Worm (Caenorhabditis elegans) whole organism, early embryonic: ENCODE measurements around the gene lsd-1.

ENCODE experiments used
- B0310.2 ChIP-seq: sonication (generic microtip); optimal IDR thresholded peaks from 2 replicates; lab custom pipeline; 2016; ENCODE audit warnings: mild to moderate bottlenecking, missing genetic modification characterization, missing compliant biosample characterization
- F13C5.2 ChIP-seq: sonication (generic microtip); optimal IDR thresholded peaks from 2 replicates; lab custom pipeline; 2017; ENCODE audit warnings: mild to moderate bottlenecking, missing genetic modification characterization, inconsistent platforms, missing compliant biosample characterization
- aly-1 ChIP-seq: sonication (generic microtip); optimal IDR thresholded peaks from 2 replicates; lab custom pipeline; 2016; ENCODE audit warnings: missing genetic modification characterization, missing compliant biosample characterization
- ama-1 ChIP-seq: fragments of 150-350 bp; optimal IDR thresholded peaks from 2 replicates; lab custom pipeline; 2014
- ceh-13 ChIP-seq: fragments of 200-800 bp; sonication (Bioruptor generic); optimal IDR thresholded peaks from 2 replicates; lab custom pipeline; 2018; ENCODE audit warnings: mild to moderate bottlenecking, missing genetic modification characterization, missing compliant biosample characterization
- ceh-36 ChIP-seq: sonication (generic microtip); optimal IDR thresholded peaks from 2 replicates; lab custom pipeline; 2016; ENCODE audit warnings: missing genetic modification characterization, inconsistent platforms, missing compliant biosample characterization
- ets-7 ChIP-seq: sonication (generic microtip); optimal IDR thresholded peaks from 2 replicates; lab custom pipeline; 2016; ENCODE audit warnings: missing genotype, missing genetic modification characterization, missing compliant biosample characterization
- flt-1 ChIP-seq: fragments of 200-800 bp; sonication (Bioruptor generic); IDR thresholded peaks from 2 replicates; pipeline ENCODE4 v1.3.6; 2022; ENCODE audit warnings: missing genetic modification characterization, missing compliant biosample characterization
- hmbx-1 ChIP-seq: sonication (generic microtip); optimal IDR thresholded peaks from 2 replicates; lab custom pipeline; 2016; ENCODE audit warnings: mild to moderate bottlenecking, missing genetic modification characterization, missing compliant biosample characterization
- hmg-4 ChIP-seq: fragments of 200-800 bp; sonication (Bioruptor generic); optimal IDR thresholded peaks from 2 replicates; lab custom pipeline; 2018; ENCODE audit warnings: mild to moderate bottlenecking, missing genetic modification characterization, missing compliant biosample characterization
- hnd-1 ChIP-seq: sonication (generic microtip); optimal IDR thresholded peaks from 2 replicates; lab custom pipeline; 2016; ENCODE audit warnings: missing genetic modification characterization, missing compliant biosample characterization
- pes-1 ChIP-seq: fragments of 200-800 bp; sonication (Bioruptor generic); IDR thresholded peaks from 2 replicates; pipeline ENCODE4 v1.3.6; 2022; ENCODE audit warnings: missing genetic modification reagents, missing genetic modification characterization, missing compliant biosample characterization
- scrt-1 ChIP-seq: fragments of 200-800 bp; sonication (Bioruptor generic); IDR thresholded peaks from 2 replicates; pipeline ENCODE4 v1.3.6; 2022; ENCODE audit warnings: missing genetic modification characterization, missing compliant biosample characterization
- sea-1 ChIP-seq: fragments of 200-800 bp; sonication (Bioruptor generic); conservative IDR thresholded peaks from 2 replicates; pipeline ENCODE4 v1.3.6; 2022; ENCODE audit warnings: missing genetic modification characterization, missing compliant biosample characterization
- tbx-11 ChIP-seq: fragments of 200-800 bp; sonication (Bioruptor generic); IDR thresholded peaks from 2 replicates; pipeline ENCODE4 v1.3.6; 2022; ENCODE audit warnings: missing genetic modification characterization, missing compliant biosample characterization
- tbx-37 ChIP-seq: fragments of 200-800 bp; sonication (Bioruptor generic); conservative IDR thresholded peaks from 2 replicates; pipeline ENCODE4 v1.3.6; 2022; ENCODE audit warnings: missing genetic modification reagents, missing genetic modification characterization, missing compliant biosample characterization
- tra-4 ChIP-seq: sonication (generic microtip); optimal IDR thresholded peaks from 2 replicates; lab custom pipeline; 2017; ENCODE audit warnings: missing genetic modification characterization, missing compliant biosample characterization

lsd-1 gene

ce11 chrX:11913824-11914223, 34.8 kb upstream of the lsd-1 start, which contains the start of gene Y62H9A.12:
TSS of gene Y62H9A.12 (plus strand) at chrX:11914124.
- TF ChIP-seq sea-1 (no peak), hnd-1 (no peak), flt-1 (GFP tag; lab: Robert Waterston, UW) (no peak), tbx-11 (GFP tag; lab: Robert Waterston, UW) (no peak), B0310.2 (tag; lab: Kevin White, UChicago) (no peak), ama-1 (lab: Kevin White, UChicago) (no peak), tra-4 (tag; lab: Kevin White, UChicago) (no peak), pes-1 (GFP tag; lab: Robert Waterston, UW) (no peak), ets-7 (no peak), scrt-1 (GFP tag; lab: Robert Waterston, UW) (no peak), ceh-13 (no peak), hmg-4 (GFP tag; lab: Kevin White, UChicago) (no peak), ceh-36 (no peak), F13C5.2 (no peak), hmbx-1 (no peak), aly-1 (tag; lab: Kevin White, UChicago) (no peak), tbx-37 (GFP tag; lab: Robert Waterston, UW) (no peak)

- TF ChIP-seq ceh-13 (no peak), pes-1 (GFP tag; lab: Robert Waterston, UW) (no peak), hnd-1 (no peak)
Observed at ce11 chrX:11916705-11917104, 31.9 kb upstream of the lsd-1 start, which contains the start of gene Y62H9A.13. TSS of gene Y62H9A.13 (plus strand) at chrX:11917005.

ce11 chrX:11917994-11918393, 30.6 kb upstream of the lsd-1 start, which contains the start of gene Y62H9A.16:
TSS of gene Y62H9A.16 (plus strand) at chrX:11918294.
- no peak for TF ChIP-seq tbx-37 (GFP tag; lab: Robert Waterston, UW)
- no peak for TF ChIP-seq scrt-1 (GFP tag; lab: Robert Waterston, UW)

DNA sequence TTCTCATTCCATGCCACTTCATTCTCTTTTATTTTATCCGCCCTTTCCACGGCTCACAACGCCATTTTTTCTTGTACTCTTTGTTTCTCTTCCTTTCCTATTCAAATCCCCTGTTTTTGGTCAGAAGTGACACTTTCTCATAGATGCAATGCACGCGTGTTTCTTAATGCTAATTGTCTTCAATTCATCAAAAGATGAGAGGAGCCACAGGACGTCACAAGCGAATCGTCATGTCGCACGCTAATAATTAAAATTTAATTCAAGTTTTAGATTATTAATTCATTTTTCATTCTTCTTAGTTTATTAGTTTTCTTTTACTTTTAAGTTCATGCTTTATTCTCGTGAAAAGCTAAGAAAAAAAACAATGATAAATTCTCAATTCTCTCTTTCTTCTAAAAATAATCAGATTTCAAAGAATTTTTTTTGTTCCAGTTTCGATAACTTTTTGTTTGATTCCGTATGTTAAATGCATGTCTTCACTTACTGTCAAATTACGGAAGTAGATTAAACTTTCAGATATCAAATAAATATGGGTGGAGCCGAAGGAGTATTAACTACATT, 27.8 kb upstream of the lsd-1 start, which contains the start of gene Y62H9A.14:
Y62H9A.14 (plus strand) TSS at position 511 of the 561 bp plus-strand sequence.
- TF ChIP-seq sea-1 = no peak
- no peak for TF ChIP-seq B0310.2 (tag; lab: Kevin White, UChicago)
- no peak for TF ChIP-seq tbx-11 (GFP tag; lab: Robert Waterston, UW)
- TF ChIP-seq scrt-1 (GFP tag; lab: Robert Waterston, UW) = no peak
- TF ChIP-seq flt-1 (GFP tag; lab: Robert Waterston, UW) = no peak
- TF ChIP-seq ets-7 = no peak
- TF ChIP-seq ceh-36 = no peak
- no peak for TF ChIP-seq tbx-37 (GFP tag; lab: Robert Waterston, UW)
- no peak for TF ChIP-seq hmg-4 (GFP tag; lab: Kevin White, UChicago)
- no peak for TF ChIP-seq hnd-1
- TF ChIP-seq ama-1 (lab: Kevin White, UChicago) = no peak
- TF ChIP-seq pes-1 (GFP tag; lab: Robert Waterston, UW) = no peak
- TF ChIP-seq F13C5.2 = no peak
- TF ChIP-seq ceh-13 = no peak
- TF ChIP-seq tra-4 (tag; lab: Kevin White, UChicago) = no peak
- no peak for TF ChIP-seq hmbx-1
- TF ChIP-seq aly-1 (tag; lab: Kevin White, UChicago) = no peak

ce11 chrX:11924158-11924557, 24.5 kb upstream of the lsd-1 start, which contains the start of gene F55G7.1:
TSS of gene F55G7.1 (plus strand) at chrX:11924433.
- no peak for TF ChIP-seq ceh-13
- TF ChIP-seq ets-7 = no peak
- no peak for TF ChIP-seq F13C5.2
- no peak for TF ChIP-seq flt-1 (GFP tag; lab: Robert Waterston, UW)
- no peak for TF ChIP-seq scrt-1 (GFP tag; lab: Robert Waterston, UW)
- TF ChIP-seq hmbx-1 = no peak
- no peak for TF ChIP-seq pes-1 (GFP tag; lab: Robert Waterston, UW)
- TF ChIP-seq tbx-11 (GFP tag; lab: Robert Waterston, UW) = no peak
- no peak for TF ChIP-seq sea-1
- TF ChIP-seq hmg-4 (GFP tag; lab: Kevin White, UChicago) = no peak
- TF ChIP-seq ama-1 (lab: Kevin White, UChicago) = no peak
- no peak for TF ChIP-seq tra-4 (tag; lab: Kevin White, UChicago)
- TF ChIP-seq tbx-37 (GFP tag; lab: Robert Waterston, UW) = no peak
- TF ChIP-seq ceh-36 = no peak
- TF ChIP-seq aly-1 (tag; lab: Kevin White, UChicago) = no peak
- TF ChIP-seq B0310.2 (tag; lab: Kevin White, UChicago) = no peak
- TF ChIP-seq hnd-1 = no peak

DNA sequence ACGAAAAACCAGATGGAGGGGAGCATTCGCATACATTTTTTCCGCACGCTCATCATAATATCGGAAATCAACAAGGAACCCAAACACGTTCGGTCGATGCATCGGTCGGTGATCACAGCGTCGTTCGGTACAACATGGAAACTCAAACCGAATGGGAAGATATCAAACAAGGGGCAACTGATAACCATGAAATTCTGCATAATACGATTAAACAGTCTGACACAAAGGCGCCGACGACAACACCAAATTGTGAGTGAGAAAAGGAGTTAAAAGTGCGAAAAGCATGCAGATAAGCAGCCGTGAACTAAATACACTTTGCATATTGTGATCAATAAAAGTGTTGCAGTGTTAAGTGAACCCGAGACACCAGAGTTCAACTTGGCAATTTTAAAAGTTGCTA, 23.4 kb upstream of the lsd-1 start:
- TF ChIP-seq hmbx-1 (no peak), flt-1 (GFP tag; lab: Robert Waterston, UW) (no peak), B0310.2 (tag; lab: Kevin White, UChicago) (no peak), ama-1 (lab: Kevin White, UChicago) (no peak)

DNA sequence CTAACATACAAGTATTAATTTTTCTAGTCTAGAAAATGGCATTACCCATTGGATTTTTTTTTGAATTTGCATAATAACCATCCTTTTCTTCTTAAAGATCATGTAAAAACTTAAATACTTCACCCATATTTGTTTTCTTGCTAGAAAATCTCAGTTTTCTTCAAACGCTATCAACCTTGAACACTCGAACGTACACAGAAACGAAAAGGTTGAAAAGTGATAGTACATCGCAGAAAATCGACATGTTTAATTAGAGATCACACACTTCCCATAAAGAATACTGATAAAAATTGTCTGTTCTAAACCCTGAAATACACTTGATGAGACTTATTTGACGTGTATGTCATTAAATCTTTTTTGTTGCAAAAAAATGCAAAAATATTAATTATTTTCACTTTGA, 21.1 kb upstream of the lsd-1 start, which contains the start of gene F55G7.4:
F55G7.4 (plus strand) TSS at position 301 of the 400 bp plus-strand sequence.
- TF ChIP-seq tra-4 (tag; lab: Kevin White, UChicago) (no peak), aly-1 (tag; lab: Kevin White, UChicago) (no peak), B0310.2 (tag; lab: Kevin White, UChicago) (no peak), ets-7 (no peak), flt-1 (GFP tag; lab: Robert Waterston, UW) (no peak), hmbx-1 (no peak), ceh-36 (no peak), ceh-13 (no peak), sea-1 (no peak), hnd-1 (no peak), pes-1 (GFP tag; lab: Robert Waterston, UW) (no peak), ama-1 (lab: Kevin White, UChicago) (no peak), scrt-1 (GFP tag; lab: Robert Waterston, UW) (no peak), F13C5.2 (no peak), hmg-4 (GFP tag; lab: Kevin White, UChicago) (no peak), tbx-11 (GFP tag; lab: Robert Waterston, UW) (no peak), tbx-37 (GFP tag; lab: Robert Waterston, UW) (no peak)

ce11 chrX:11931559-11931958, 17.1 kb upstream of the lsd-1 start, which contains the start of gene dot-1.4:
TSS of gene dot-1.4 (minus strand) at chrX:11931659.
- no peak for TF ChIP-seq pes-1 (GFP tag; lab: Robert Waterston, UW)
- TF ChIP-seq sea-1 = no peak
- TF ChIP-seq tra-4 (tag; lab: Kevin White, UChicago) = no peak
- TF ChIP-seq ceh-13 = no peak
- no peak for TF ChIP-seq flt-1 (GFP tag; lab: Robert Waterston, UW)
- no peak for TF ChIP-seq ama-1 (lab: Kevin White, UChicago)
- no peak for TF ChIP-seq scrt-1 (GFP tag; lab: Robert Waterston, UW)
